Worm (Caenorhabditis elegans): ENCODE measurements around the gene F10C1.1.

DNA sequence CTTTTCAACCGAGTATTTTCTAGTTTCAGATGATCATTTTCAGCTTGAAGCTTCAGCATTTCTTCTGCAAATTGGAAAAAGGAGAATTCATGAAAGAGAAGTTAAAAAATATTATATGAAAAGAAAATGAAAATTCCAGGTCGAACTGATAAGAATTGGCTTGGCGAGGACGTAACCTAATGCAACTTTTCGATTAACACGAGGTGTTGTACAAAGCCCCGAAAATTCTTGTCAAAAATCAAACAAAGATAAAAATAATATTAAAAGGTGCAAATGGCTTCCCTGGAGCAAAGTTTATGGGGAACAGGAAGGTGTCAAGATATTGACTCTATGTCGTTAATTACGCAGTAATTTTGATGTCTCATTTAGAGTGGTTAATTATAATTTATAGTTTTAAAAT is 29.7 kb upstream of the F10C1.1 start:
- no peak for TF ChIP-seq ama-1 (optimal IDR thresholded peaks at IDR 0.05)
- no peak for TF ChIP-seq ceh-18 (tag; optimal IDR thresholded peaks at IDR 0.05)
- no peak for TF ChIP-seq pqm-1 (tag; optimal IDR thresholded peaks at IDR 0.05)
- TF ChIP-seq pha-4 (tag; optimal IDR thresholded peaks at IDR 0.05), result no peak
- TF ChIP-seq unc-86 (tag; optimal IDR thresholded peaks at IDR 0.05), result no peak
- no peak for TF ChIP-seq ceh-24 (tag; optimal IDR thresholded peaks at IDR 0.05)
